Worm (Caenorhabditis elegans): ENCODE measurements around the gene zipt-7.2.
A peak's percentile ranks its signal among the peaks of the same experiment; 100 is the strongest.

The zipt-7.2 gene

ce11 chrX:15492759-15493158 is 14.9 kb downstream of the zipt-7.2 start (continued):
- no peak for TF ChIP-seq flh-1 (GFP tag; optimal IDR thresholded peaks at IDR 0.05)
- no peak for TF ChIP-seq lin-32 (GFP tag; optimal IDR thresholded peaks at IDR 0.05)
- TF ChIP-seq lin-13 (tag; optimal IDR thresholded peaks at IDR 0.05), result peak; percentile 81
- no peak for TF ChIP-seq unc-39 (tag; optimal IDR thresholded peaks at IDR 0.05)
- no peak for TF ChIP-seq unc-120 (tag; optimal IDR thresholded peaks at IDR 0.05; ENCODE audit: poor library complexity, severe bottlenecking)
- peak; percentile 10 for TF ChIP-seq nhr-237 (tag; optimal IDR thresholded peaks at IDR 0.05)

- TF ChIP-seq sptf-1 (tag; optimal IDR thresholded peaks at IDR 0.05), result no peak
- TF ChIP-seq nhr-76 (tag; optimal IDR thresholded peaks at IDR 0.05), result no peak
- no peak for TF ChIP-seq lin-32 (GFP tag; optimal IDR thresholded peaks at IDR 0.05)
- no peak for TF ChIP-seq nhr-2 (tag; optimal IDR thresholded peaks at IDR 0.05)
- no peak for TF ChIP-seq nhr-12 (tag; optimal IDR thresholded peaks at IDR 0.05)
- TF ChIP-seq zip-8 (tag; optimal IDR thresholded peaks at IDR 0.05), result no peak
- no peak for TF ChIP-seq pha-4 (tag; optimal IDR thresholded peaks at IDR 0.05)
- TF ChIP-seq hlh-1 (tag; optimal IDR thresholded peaks at IDR 0.05), result no peak
- TF ChIP-seq nhr-28 (tag; optimal IDR thresholded peaks at IDR 0.05), result no peak
- no peak for TF ChIP-seq mab-5 (tag; optimal IDR thresholded peaks at IDR 0.05)
- TF ChIP-seq drap-1 (GFP tag; optimal IDR thresholded peaks at IDR 0.05), result no peak
- TF ChIP-seq lin-13 (tag; optimal IDR thresholded peaks at IDR 0.05), result no peak
- TF ChIP-seq ztf-11 (tag; optimal IDR thresholded peaks at IDR 0.05), result no peak
- TF ChIP-seq snpc-4 (tag; optimal IDR thresholded peaks at IDR 0.05), result no peak
- no peak for TF ChIP-seq mls-2 (tag; optimal IDR thresholded peaks at IDR 0.05)
- TF ChIP-seq ceh-43 (GFP tag; optimal IDR thresholded peaks at IDR 0.05), result no peak
- TF ChIP-seq unc-120 (tag; optimal IDR thresholded peaks at IDR 0.05; ENCODE audit: poor library complexity, severe bottlenecking), result no peak
- TF ChIP-seq blmp-1 (tag; optimal IDR thresholded peaks at IDR 0.05), result no peak
- no peak for TF ChIP-seq bed-3 (GFP tag; optimal IDR thresholded peaks at IDR 0.05)
- no peak for TF ChIP-seq flh-1 (GFP tag; optimal IDR thresholded peaks at IDR 0.05)
These were observed 16.6 kb downstream of the zipt-7.2 start for ce11 chrX:15491110-15491509.

- no peak for TF ChIP-seq ceh-83 (GFP tag; optimal IDR thresholded peaks at IDR 0.05)
- TF ChIP-seq blmp-1 (tag; optimal IDR thresholded peaks at IDR 0.05), result no peak
- TF ChIP-seq elt-1 (tag; optimal IDR thresholded peaks at IDR 0.05; ENCODE audit: borderline replicate concordance, insufficient read depth), result no peak
- TF ChIP-seq unc-39 (tag; optimal IDR thresholded peaks at IDR 0.05), result no peak
- no peak for TF ChIP-seq ces-1 (GFP tag; optimal IDR thresholded peaks at IDR 0.05)
- TF ChIP-seq zip-8 (tag; optimal IDR thresholded peaks at IDR 0.05), result no peak
- TF ChIP-seq flh-1 (GFP tag; optimal IDR thresholded peaks at IDR 0.05), result no peak
- no peak for TF ChIP-seq drap-1 (GFP tag; optimal IDR thresholded peaks at IDR 0.05)
These were observed 19.9 kb downstream of the zipt-7.2 start, which contains the start of gene H13N06.2 for ce11 chrX:15487806-15488205. H13N06.2 (plus strand) TSS chrX:15488106.

ce11 chrX:15487162-15487561 is 20.5 kb downstream of the zipt-7.2 start:
- TF ChIP-seq elt-1 (tag; optimal IDR thresholded peaks at IDR 0.05; ENCODE audit: borderline replicate concordance, insufficient read depth) (peak; percentile 80), snpc-4 (tag; optimal IDR thresholded peaks at IDR 0.05) (no peak), pha-4 (tag; optimal IDR thresholded peaks at IDR 0.05) (no peak), ceh-39 (tag; optimal IDR thresholded peaks at IDR 0.05) (no peak), unc-39 (tag; optimal IDR thresholded peaks at IDR 0.05) (no peak), nhr-237 (tag; optimal IDR thresholded peaks at IDR 0.05) (no peak), ham-2 (GFP tag; optimal IDR thresholded peaks at IDR 0.05) (peak; percentile 82), lin-13 (tag; optimal IDR thresholded peaks at IDR 0.05) (no peak), tbx-8 (GFP tag; optimal IDR thresholded peaks at IDR 0.05) (no peak), lin-32 (GFP tag; optimal IDR thresholded peaks at IDR 0.05) (no peak), lsy-2 (tag; optimal IDR thresholded peaks at IDR 0.05) (no peak), cnd-1 (tag; optimal IDR thresholded peaks at IDR 0.05) (no peak), zip-8 (tag; optimal IDR thresholded peaks at IDR 0.05) (no peak), hlh-1 (tag; optimal IDR thresholded peaks at IDR 0.05) (no peak), ceh-43 (GFP tag; optimal IDR thresholded peaks at IDR 0.05) (no peak), nhr-28 (tag; optimal IDR thresholded peaks at IDR 0.05) (no peak), elt-3 (tag; optimal IDR thresholded peaks at IDR 0.05) (no peak), ztf-11 (tag; optimal IDR thresholded peaks at IDR 0.05) (no peak)

DNA sequence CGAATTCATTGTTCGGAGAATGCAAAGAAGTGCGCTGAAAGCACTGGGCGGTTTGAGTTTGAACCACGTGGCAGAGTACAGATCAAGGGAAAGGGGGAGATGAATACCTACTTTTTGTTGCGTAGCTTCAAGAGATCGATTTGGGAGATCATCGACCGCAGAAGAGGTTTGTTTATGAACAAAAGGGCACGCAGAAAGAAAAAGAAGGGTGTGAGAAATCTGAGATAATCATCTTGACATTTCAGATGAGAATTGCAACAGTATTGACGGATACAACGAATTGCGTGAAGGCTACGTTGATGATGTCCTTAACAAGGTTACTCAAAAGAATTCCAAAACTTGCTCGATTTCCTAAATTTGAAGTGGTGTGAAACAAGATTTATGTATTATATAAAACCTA is 22.4 kb downstream of the zipt-7.2 start:
- TF ChIP-seq elt-1 (tag; optimal IDR thresholded peaks at IDR 0.05; ENCODE audit: borderline replicate concordance, insufficient read depth), result peak; percentile 34
- TF ChIP-seq mep-1 (tag; optimal IDR thresholded peaks at IDR 0.05), result no peak
- TF ChIP-seq hlh-1 (tag; optimal IDR thresholded peaks at IDR 0.05), result no peak

Measured in whole organism, mixed stage, embryonic.